Fruit fly (Drosophila melanogaster) whole organism, wandering third instar larva: ENCODE measurements around the gene Sptz.

Experiments
- Jra ChIP-seq: sonication (Bioruptor generic); optimal IDR thresholded peaks from 2 replicates; lab custom pipeline; 2016; ENCODE audit warnings: missing biosample characterization, missing genetic modification characterization
- psq ChIP-seq: fragments of 200-800 bp; sonication (Bioruptor generic); optimal IDR thresholded peaks from 3 replicates; lab custom pipeline; 2017; ENCODE audit warnings: missing biosample characterization, mild to moderate bottlenecking, missing genetic modification characterization, moderate library complexity

- no peak for TF ChIP-seq psq (GFP tag; lab: Kevin White, UChicago)
- TF ChIP-seq Jra (GFP tag; lab: Kevin White, UChicago), result no peak
Observed at dm6 chr3R:11378564-11379112, 43.3 kb upstream of the Sptz start.
